Fruit fly (Drosophila melanogaster) whole organism, adult: ENCODE measurements around the gene Gnf1.

Experiments used
- CG12768 ChIP-seq: fragments of 200-800 bp; sonication (Bioruptor generic); optimal IDR thresholded peaks from 2 replicates; lab custom pipeline; 2017; ENCODE audit warnings: missing biosample characterization, missing genetic modification characterization, mild to moderate bottlenecking, moderate library complexity, missing genetic modification reagents
- CG14711 ChIP-seq: fragments of 200-800 bp; sonication (Bioruptor generic); optimal IDR thresholded peaks from 2 replicates; lab custom pipeline; 2018; ENCODE audit warnings: missing biosample characterization, mild to moderate bottlenecking, missing genetic modification characterization, moderate library complexity
- CG1620 ChIP-seq: fragments of 200-800 bp; sonication (Bioruptor generic); optimal IDR thresholded peaks from 2 replicates; lab custom pipeline; 2016; ENCODE audit warnings: missing biosample characterization, missing genetic modification characterization
- CG33017 ChIP-seq: fragments of 200-800 bp; sonication (Bioruptor generic); optimal IDR thresholded peaks from 2 replicates; lab custom pipeline; 2018; ENCODE audit warnings: missing biosample characterization, mild to moderate bottlenecking, missing genetic modification characterization, moderate library complexity
- CG5204 ChIP-seq: fragments of 200-800 bp; sonication (Bioruptor generic); optimal IDR thresholded peaks from 2 replicates; lab custom pipeline; 2016; ENCODE audit warnings: missing biosample characterization, missing genetic modification characterization
- Crg-1 ChIP-seq: fragments of 200-800 bp; sonication (Bioruptor generic); optimal IDR thresholded peaks from 2 replicates; lab custom pipeline; 2016; ENCODE audit warnings: missing biosample characterization, missing genetic modification characterization
- bab1 ChIP-seq: fragments of 200-800 bp; sonication (Bioruptor generic); optimal IDR thresholded peaks from 3 replicates; lab custom pipeline; 2019; ENCODE audit warnings: missing biosample characterization, mild to moderate bottlenecking, missing genetic modification characterization, moderate library complexity
- cic ChIP-seq: fragments of 200-800 bp; sonication (Bioruptor generic); optimal IDR thresholded peaks from 2 replicates; lab custom pipeline; 2017; ENCODE audit warnings: missing biosample characterization, mild to moderate bottlenecking, missing genetic modification characterization, moderate library complexity
- kay ChIP-seq: fragments of 200-800 bp; sonication (Bioruptor generic); peaks from one replicate; lab custom pipeline; 2016; ENCODE audit warnings: missing biosample characterization, missing genetic modification characterization, borderline replicate concordance
- ovo ChIP-seq: fragments of 200-800 bp; sonication (Bioruptor generic); optimal IDR thresholded peaks from 2 replicates; lab custom pipeline; 2016; ENCODE audit warnings: missing biosample characterization, missing genetic modification characterization

DNA sequence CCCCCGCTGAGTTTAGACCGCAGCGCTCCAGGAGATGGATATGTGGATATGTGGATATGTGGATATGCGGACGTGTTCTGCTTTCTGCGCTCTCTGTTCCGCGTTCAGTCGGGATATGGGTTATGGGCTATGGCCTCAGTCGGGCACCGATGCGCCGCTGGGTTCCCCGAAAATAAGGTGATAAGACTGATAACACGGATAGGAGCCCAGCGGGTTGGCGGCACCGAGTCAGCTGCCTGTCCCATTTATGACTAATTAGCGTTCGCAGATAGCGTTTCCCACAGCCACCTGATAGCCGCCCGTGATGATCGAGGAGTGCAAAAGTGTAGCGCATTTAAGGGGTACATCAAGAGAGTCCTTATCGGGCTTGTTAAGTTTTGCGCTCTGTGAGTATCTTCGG is 40.3 kb upstream of the Gnf1 start:
- TF ChIP-seq bab1 (GFP tag; lab: Kevin White, UChicago) = no peak
- TF ChIP-seq cic (GFP tag; lab: Kevin White, UChicago) = no peak
- TF ChIP-seq ovo (GFP tag; lab: Kevin White, UChicago) = no peak
- TF ChIP-seq kay (GFP tag; lab: Kevin White, UChicago) = no peak
- TF ChIP-seq CG12768 (GFP tag; lab: Kevin White, UChicago) = no peak
- TF ChIP-seq CG5204 (GFP tag; lab: Kevin White, UChicago) = no peak
- TF ChIP-seq Crg-1 (GFP tag; lab: Kevin White, UChicago) = no peak
- no peak for TF ChIP-seq CG14711 (tag; lab: Kevin White, UChicago)
- no peak for TF ChIP-seq CG33017 (tag; lab: Kevin White, UChicago)
- no peak for TF ChIP-seq CG1620 (GFP tag; lab: Kevin White, UChicago)
